Worm (Caenorhabditis elegans) whole organism, young adult: Measurements from ENCODE around the gene C09B9.4.
"Not testable (repeated sequence)": the region's sequence is repeated elsewhere in the genome, so short reads cannot be mapped to it uniquely, and the experiment has no call there.

ENCODE experiments used
- C06A6.2 ChIP-seq: fragments of 200-800 bp; sonication (Bioruptor generic); conservative IDR thresholded peaks from 2 replicates; pipeline ENCODE4 v1.3.6; 2022; ENCODE audit warnings: missing genetic modification characterization, missing compliant biosample characterization
- C17E4.6 ChIP-seq: fragments of 200-800 bp; sonication (Bioruptor generic); IDR thresholded peaks from 2 replicates; pipeline ENCODE4 v1.3.6; 2022; ENCODE audit warnings: missing genetic modification reagents, missing genetic modification characterization, missing compliant biosample characterization
- D2030.7 ChIP-seq: fragments of 200-800 bp; sonication (Bioruptor generic); IDR thresholded peaks from 2 replicates; pipeline ENCODE4 v1.3.6; 2022; ENCODE audit warnings: missing genetic modification reagents, missing genetic modification characterization, missing compliant biosample characterization
- F22D6.2 ChIP-seq: sonication (generic microtip); optimal IDR thresholded peaks from 2 replicates; lab custom pipeline; 2016; ENCODE audit warnings: mild to moderate bottlenecking, missing genetic modification characterization, missing compliant biosample characterization
- F37B4.10 ChIP-seq: fragments of 200-800 bp; sonication (Bioruptor generic); IDR thresholded peaks from 2 replicates; pipeline ENCODE4 v1.3.6; 2022; ENCODE audit warnings: missing genetic modification characterization, missing compliant biosample characterization
- F39B2.1 ChIP-seq: fragments of 200-800 bp; sonication (Bioruptor generic); IDR thresholded peaks from 2 replicates; pipeline ENCODE4 v1.3.6; 2022; ENCODE audit warnings: missing genetic modification reagents, missing genetic modification characterization, missing compliant biosample characterization
- F49E8.2 ChIP-seq: sonication (generic microtip); optimal IDR thresholded peaks from 3 replicates; lab custom pipeline; 2017; ENCODE audit warnings: missing genetic modification characterization, mild to moderate bottlenecking, missing compliant biosample characterization, antibody characterized with exemption, moderate library complexity; ENCODE audit not compliant: insufficient read depth
- F55B11.4 ChIP-seq: sonication (generic microtip); optimal IDR thresholded peaks from 2 replicates; lab custom pipeline; 2016; ENCODE audit warnings: missing compliant biosample characterization, missing genetic modification characterization, borderline replicate concordance; ENCODE audit not compliant: insufficient read depth
- Y53G8AR.9 ChIP-seq: fragments of 200-800 bp; sonication (Bioruptor generic); conservative IDR thresholded peaks from 2 replicates; pipeline ENCODE4 v1.3.6; 2022; ENCODE audit warnings: missing genetic modification reagents, missing genetic modification characterization, missing compliant biosample characterization
- Y67H2A.10 ChIP-seq: fragments of 200-800 bp; sonication (Bioruptor generic); conservative IDR thresholded peaks from 2 replicates; pipeline ENCODE4 v1.3.6; 2022; ENCODE audit warnings: missing genetic modification reagents, missing genetic modification characterization, missing compliant biosample characterization
- ama-1 ChIP-seq, 3 experiments: fragments of 150-350 bp in 1 of 3; sonication (generic microtip) in 2 of 3; optimal IDR thresholded peaks; 2 replicates each; lab custom pipeline; 2014 to 2018; ENCODE audit warnings: missing biosample characterization in 2 of 3, missing genetic modification characterization in 2 of 3, missing genetic modification reagents in 2 of 3
- atf-7 ChIP-seq: sonication (generic microtip); optimal IDR thresholded peaks from 2 replicates; lab custom pipeline; 2017; ENCODE audit warnings: mild to moderate bottlenecking, missing genetic modification characterization, missing compliant biosample characterization
- athp-1 ChIP-seq: sonication (generic microtip); optimal IDR thresholded peaks from 2 replicates; lab custom pipeline; 2017; ENCODE audit warnings: mild to moderate bottlenecking, missing genetic modification characterization, missing compliant biosample characterization
- attf-6 ChIP-seq: fragments of 200-800 bp; sonication (Bioruptor generic); IDR thresholded peaks from 2 replicates; pipeline ENCODE4 v1.3.6; 2022; ENCODE audit warnings: missing genetic modification reagents, missing genetic modification characterization, missing compliant biosample characterization
- ceh-100 ChIP-seq: fragments of 200-800 bp; sonication (Bioruptor generic); IDR thresholded peaks from 2 replicates; pipeline ENCODE4 v1.3.6; 2022; ENCODE audit warnings: missing genetic modification reagents, missing genetic modification characterization, missing compliant biosample characterization
- ceh-40 ChIP-seq: fragments of 200-800 bp; sonication (Bioruptor generic); IDR thresholded peaks from 2 replicates; pipeline ENCODE4 v1.3.6; 2022; ENCODE audit warnings: missing genetic modification characterization, missing compliant biosample characterization
- ceh-58 ChIP-seq: fragments of 200-800 bp; sonication (Bioruptor generic); IDR thresholded peaks from 2 replicates; pipeline ENCODE4 v1.3.6; 2022; ENCODE audit warnings: missing genetic modification characterization, missing compliant biosample characterization
- ceh-91 ChIP-seq: fragments of 200-800 bp; sonication (Bioruptor generic); IDR thresholded peaks from 2 replicates; pipeline ENCODE4 v1.3.6; 2022; ENCODE audit warnings: missing genetic modification reagents, missing genetic modification characterization, missing compliant biosample characterization
- ets-4 ChIP-seq: fragments of 200-800 bp; sonication (Bioruptor generic); optimal IDR thresholded peaks from 2 replicates; lab custom pipeline; 2018; ENCODE audit warnings: mild to moderate bottlenecking, missing genetic modification characterization, missing compliant biosample characterization
- gei-17 ChIP-seq: fragments of 200-800 bp; sonication (Bioruptor generic); optimal IDR thresholded peaks from 2 replicates; lab custom pipeline; 2018; ENCODE audit warnings: mild to moderate bottlenecking, missing genetic modification characterization, missing compliant biosample characterization
- him-1 ChIP-seq: sonication (generic microtip); optimal IDR thresholded peaks from 2 replicates; lab custom pipeline; 2016; ENCODE audit warnings: missing genotype, missing genetic modification reagents, missing genetic modification characterization, missing compliant biosample characterization
- hlh-12 ChIP-seq: sonication (generic microtip); optimal IDR thresholded peaks from 2 replicates; lab custom pipeline; 2016; ENCODE audit warnings: missing genetic modification characterization, missing compliant biosample characterization
- hlh-26 ChIP-seq: fragments of 200-800 bp; sonication (Bioruptor generic); conservative IDR thresholded peaks from 2 replicates; pipeline ENCODE4 v1.3.6; 2022; ENCODE audit warnings: missing genetic modification reagents, missing genetic modification characterization, missing compliant biosample characterization
- let-526 ChIP-seq: fragments of 200-800 bp; sonication (Bioruptor generic); IDR thresholded peaks from 2 replicates; pipeline ENCODE4 v1.3.6; 2022; ENCODE audit warnings: missing genetic modification reagents, missing genetic modification characterization, missing compliant biosample characterization
- madf-10 ChIP-seq: sonication (generic microtip); optimal IDR thresholded peaks from 2 replicates; lab custom pipeline; 2016; ENCODE audit warnings: mild to moderate bottlenecking, missing genetic modification characterization, missing compliant biosample characterization
- madf-3 ChIP-seq: fragments of 200-800 bp; sonication (Bioruptor generic); IDR thresholded peaks from 2 replicates; pipeline ENCODE4 v1.3.6; 2022; ENCODE audit warnings: missing genetic modification reagents, missing genetic modification characterization, missing compliant biosample characterization
- madf-6 ChIP-seq: fragments of 200-800 bp; sonication (Bioruptor generic); IDR thresholded peaks from 2 replicates; pipeline ENCODE4 v1.3.6; 2022; ENCODE audit warnings: missing genetic modification reagents, missing genetic modification characterization, missing compliant biosample characterization
- mxl-1 ChIP-seq: sonication (generic microtip); optimal IDR thresholded peaks from 2 replicates; lab custom pipeline; 2016; ENCODE audit warnings: missing genetic modification characterization, missing compliant biosample characterization
- nfya-1 ChIP-seq: sonication (generic microtip); optimal IDR thresholded peaks from 2 replicates; lab custom pipeline; 2017; ENCODE audit warnings: antibody characterized with exemption, missing compliant biosample characterization, missing genetic modification characterization, borderline replicate concordance; ENCODE audit not compliant: insufficient read depth
- nfya-2 ChIP-seq: fragments of 200-800 bp; sonication (Bioruptor generic); IDR thresholded peaks from 2 replicates; pipeline ENCODE4 v1.3.6; 2022; ENCODE audit warnings: missing genetic modification reagents, missing genetic modification characterization, missing compliant biosample characterization
- snpc-3.4 ChIP-seq: sonication (generic microtip); optimal IDR thresholded peaks from 2 replicates; lab custom pipeline; 2017; ENCODE audit warnings: missing genetic modification characterization, mild to moderate bottlenecking, missing compliant biosample characterization, antibody characterized with exemption, moderate library complexity, missing genotype, missing genetic modification reagents
- snpc-4 ChIP-seq, 5 experiments: fragments of 150-350 bp in 1 of 5; sonication (generic microtip) in 4 of 5; optimal IDR thresholded peaks; 2 replicates each; lab custom pipeline; 2014 to 2018; ENCODE audit warnings: missing genetic modification characterization in 5 of 5, missing biosample characterization in 3 of 5, antibody characterized with exemption in 2 of 5, mild to moderate bottlenecking in 2 of 5, missing compliant biosample characterization in 2 of 5, missing genotype in 2 of 5, moderate library complexity in 2 of 5, missing genetic modification reagents in 1 of 5
- somi-1 ChIP-seq: fragments of 200-800 bp; sonication (Bioruptor generic); optimal IDR thresholded peaks from 2 replicates; lab custom pipeline; 2018; ENCODE audit warnings: mild to moderate bottlenecking, missing genetic modification characterization, missing compliant biosample characterization
- sptf-2 ChIP-seq: fragments of 200-800 bp; sonication (Bioruptor generic); optimal IDR thresholded peaks from 2 replicates; lab custom pipeline; 2018; ENCODE audit warnings: mild to moderate bottlenecking, missing genetic modification characterization, missing compliant biosample characterization
- ztf-26 ChIP-seq: sonication (generic microtip); optimal IDR thresholded peaks from 2 replicates; lab custom pipeline; 2017; ENCODE audit warnings: missing genetic modification characterization, missing compliant biosample characterization

Gene C09B9.4

ce11 chrIV:5063297-5063696 lies 30.1 kb upstream of the C09B9.4 start (continued):
- TF ChIP-seq C17E4.6 (GFP tag; lab: Robert Waterston, UW) (no peak), athp-1 (tag; lab: Kevin White, UChicago) (no peak), him-1 (peak; percentile 74), snpc-3.4 (tag; lab: Kevin White, UChicago) (peak; percentile 57), attf-6 (peak; percentile 95), madf-6 (GFP tag; lab: Robert Waterston, UW) (peak; percentile 63), D2030.7 (GFP tag; lab: Robert Waterston, UW) (peak; percentile 87)

ce11 chrIV:5062278-5062677 lies 29.1 kb upstream of the C09B9.4 start, which contains the start of gene msp-57:
TSS of gene msp-57 (plus strand) at chrIV:5062578.
- not testable (repeated sequence) for TF ChIP-seq gei-17 (GFP tag; lab: Kevin White, UChicago); Y53G8AR.9; nfya-1 (tag; lab: Kevin White, UChicago)

- no peak for TF ChIP-seq snpc-3.4 (tag; lab: Kevin White, UChicago)
- TF ChIP-seq ceh-40 (GFP tag; lab: Robert Waterston, UW), result no peak
- no peak for TF ChIP-seq sptf-2 (GFP tag; lab: Kevin White, UChicago)
- no peak for TF ChIP-seq ceh-100
- no peak for TF ChIP-seq madf-6 (GFP tag; lab: Robert Waterston, UW)
- no peak for TF ChIP-seq ama-1 (optimal IDR thresholded peaks at IDR 0.05; lab: Kevin White, UChicago)
- TF ChIP-seq ama-1 (GFP tag; optimal IDR thresholded peaks at IDR 0.05; lab: Kevin White, UChicago), result no peak
- TF ChIP-seq let-526 (GFP tag; lab: Robert Waterston, UW), result no peak
- no peak for TF ChIP-seq mxl-1 (tag; lab: Kevin White, UChicago)
- TF ChIP-seq F37B4.10 (GFP tag; lab: Robert Waterston, UW), result no peak
- no peak for TF ChIP-seq snpc-4 (GFP tag; optimal IDR thresholded peaks at IDR 0.05; lab: Kevin White, UChicago)
- no peak for TF ChIP-seq snpc-4 (tag; optimal IDR thresholded peaks at IDR 0.05; lab: Kevin White, UChicago)
- no peak for TF ChIP-seq ceh-91 (GFP tag; lab: Robert Waterston, UW)
Observed at ce11 chrIV:5060984-5061383, 27.8 kb upstream of the C09B9.4 start, which contains the start of gene C09B9.7. TSS of gene C09B9.7 (minus strand) at chrIV:5061084.

- no peak for TF ChIP-seq D2030.7 (GFP tag; lab: Robert Waterston, UW)
- no peak for TF ChIP-seq ceh-91 (GFP tag; lab: Robert Waterston, UW)
- no peak for TF ChIP-seq atf-7
- no peak for TF ChIP-seq let-526 (GFP tag; lab: Robert Waterston, UW)
Observed at ce11 chrIV:5055964-5056588, 22.9 kb upstream of the C09B9.4 start, which contains the start of gene msp-55. TSS of gene msp-55 (minus strand) at chrIV:5056014.

ce11 chrIV:5054297-5054696 lies 21.1 kb upstream of the C09B9.4 start:
- TF ChIP-seq madf-10, result no peak
- no peak for TF ChIP-seq F37B4.10 (GFP tag; lab: Robert Waterston, UW)
- no peak for TF ChIP-seq hlh-12 (tag; lab: Kevin White, UChicago)
- TF ChIP-seq ets-4 (GFP tag; lab: Kevin White, UChicago), result no peak
- no peak for TF ChIP-seq mxl-1 (tag; lab: Kevin White, UChicago)
- TF ChIP-seq Y67H2A.10, result no peak
- no peak for TF ChIP-seq attf-6
- no peak for TF ChIP-seq snpc-4 (GFP tag; optimal IDR thresholded peaks at IDR 0.05; lab: Kevin White, UChicago)
- no peak for TF ChIP-seq snpc-4 (tag; optimal IDR thresholded peaks at IDR 0.05; lab: Kevin White, UChicago)
- TF ChIP-seq madf-3 (GFP tag; lab: Robert Waterston, UW), result no peak

- no peak for TF ChIP-seq Y67H2A.10
- no peak for TF ChIP-seq F22D6.2 (tag; lab: Kevin White, UChicago)
- TF ChIP-seq C06A6.2 (GFP tag; lab: Robert Waterston, UW), result no peak
- TF ChIP-seq ztf-26 (tag; lab: Kevin White, UChicago), result no peak
- TF ChIP-seq nfya-1 (tag; lab: Kevin White, UChicago), result no peak
- TF ChIP-seq hlh-26 (GFP tag; lab: Robert Waterston, UW), result no peak
- TF ChIP-seq ceh-58 (GFP tag; lab: Robert Waterston, UW), result no peak
- no peak for TF ChIP-seq F55B11.4 (tag; lab: Kevin White, UChicago)
- no peak for TF ChIP-seq F39B2.1 (GFP tag; lab: Robert Waterston, UW)
- no peak for TF ChIP-seq nfya-2
- TF ChIP-seq snpc-3.4 (tag; lab: Kevin White, UChicago), result no peak
- no peak for TF ChIP-seq F49E8.2 (tag; lab: Kevin White, UChicago)
- no peak for TF ChIP-seq somi-1 (GFP tag; lab: Kevin White, UChicago)
- TF ChIP-seq athp-1 (tag; lab: Kevin White, UChicago), result no peak
Observed at ce11 chrIV:5045389-5045788, 12.2 kb upstream of the C09B9.4 start, which contains the start of gene hot-9. TSS of gene hot-9 (minus strand) at chrIV:5045489.
